Fruit fly (Drosophila melanogaster): ENCODE results near the gene CG34015.
A peak's percentile ranks its signal among the peaks of the same experiment; 100 is the strongest.

Gene CG34015

DNA sequence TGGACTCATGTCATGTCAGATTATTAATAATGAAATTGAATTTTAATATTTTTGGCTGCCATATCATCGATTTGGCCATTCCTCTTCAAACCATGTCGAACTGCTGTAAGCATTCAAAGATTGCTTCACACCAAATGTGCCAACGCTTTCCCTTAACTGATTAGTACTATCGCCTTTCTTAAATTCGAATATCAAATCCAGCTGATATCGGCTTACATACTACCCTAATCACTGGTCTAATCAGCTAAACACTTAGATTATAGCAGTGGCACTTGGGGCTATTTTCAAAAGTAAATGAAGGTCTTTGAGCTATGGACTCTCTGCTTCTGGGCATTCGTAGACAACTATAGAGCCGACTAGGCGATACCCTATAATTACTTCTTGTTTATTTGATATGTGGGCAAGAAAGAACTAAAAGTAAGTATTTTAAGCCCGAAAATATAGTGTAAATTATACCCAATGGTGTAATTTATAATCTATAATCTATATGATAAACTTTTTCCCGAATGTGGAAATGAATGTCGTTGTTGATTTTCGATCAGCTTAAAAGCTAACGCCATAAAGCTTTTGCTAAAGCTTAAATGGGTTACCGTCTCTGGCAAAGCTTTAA lies 44.2 kb downstream of the CG34015 start (continued):
- no peak for TF ChIP-seq cad (GFP tag; optimal IDR thresholded peaks at IDR 0.05)
- TF ChIP-seq CG3407 (GFP tag; optimal IDR thresholded peaks at IDR 0.05): peak; percentile 38
- peak; percentile 63 for TF ChIP-seq CG12104 (GFP tag; optimal IDR thresholded peaks at IDR 0.05)
- peak; percentile 28; the same call in 2 of the 3 replicates for TF ChIP-seq zfh1 (GFP tag; IDR thresholded peaks at IDR 0.05)
- TF ChIP-seq Neu2 (GFP tag; optimal IDR thresholded peaks at IDR 0.05; ENCODE audit: borderline replicate concordance): no peak
- TF ChIP-seq Med (GFP tag): peak; percentile 94
- TF ChIP-seq psq (GFP tag; optimal IDR thresholded peaks at IDR 0.05): no peak
- no peak for TF ChIP-seq Stat92E (GFP tag; optimal IDR thresholded peaks at IDR 0.05)
- TF ChIP-seq sug (tag; optimal IDR thresholded peaks at IDR 0.05): peak; percentile 70
- peak; percentile 37 for TF ChIP-seq tup (GFP tag; optimal IDR thresholded peaks at IDR 0.05)
- TF ChIP-seq CG2678 (tag; optimal IDR thresholded peaks at IDR 0.05): peak; percentile 89
- TF ChIP-seq HLH4C (GFP tag; IDR thresholded peaks at IDR 0.05; ENCODE audit: partially characterized antibody): no peak
- no peak for TF ChIP-seq Doc3 (GFP tag; IDR thresholded peaks at IDR 0.05; ENCODE audit: partially characterized antibody)
- TF ChIP-seq Blimp-1 (GFP tag; optimal IDR thresholded peaks at IDR 0.05): no peak
- TF ChIP-seq chinmo (GFP tag; IDR thresholded peaks at IDR 0.05; ENCODE audit: partially characterized antibody): no peak
- TF ChIP-seq CG4854 (GFP tag; optimal IDR thresholded peaks at IDR 0.05): no peak
- no peak for TF ChIP-seq CG4360 (GFP tag; IDR thresholded peaks at IDR 0.05)
- peak; percentile 46; the same call in 1 of the 2 replicates for TF ChIP-seq MBD-R2 (GFP tag; IDR thresholded peaks at IDR 0.05)
- no peak for TF ChIP-seq TFAM (GFP tag; optimal IDR thresholded peaks at IDR 0.05)
- TF ChIP-seq gro (GFP tag; optimal IDR thresholded peaks at IDR 0.05): no peak
- TF ChIP-seq Trl (optimal IDR thresholded peaks at IDR 0.05): no peak
- TF ChIP-seq Trl (GFP tag; optimal IDR thresholded peaks at IDR 0.05): peak; percentile 51
- TF ChIP-seq CG15479 (GFP tag; optimal IDR thresholded peaks at IDR 0.05): no peak
- peak; percentile 39 for TF ChIP-seq gsb-n (tag; optimal IDR thresholded peaks at IDR 0.05)
- TF ChIP-seq row (GFP tag; IDR thresholded peaks at IDR 0.05): peak; percentile 92
- no peak for TF ChIP-seq CG4617 (GFP tag; optimal IDR thresholded peaks at IDR 0.05; ENCODE audit: borderline replicate concordance)
- peak; percentile 50 for TF ChIP-seq Adf1 (GFP tag; IDR thresholded peaks at IDR 0.05)
- TF ChIP-seq ewg (GFP tag; optimal IDR thresholded peaks at IDR 0.05): peak; percentile 56
- TF ChIP-seq Oli (tag; optimal IDR thresholded peaks at IDR 0.05): peak; percentile 85
- TF ChIP-seq CG18476 (GFP tag; optimal IDR thresholded peaks at IDR 0.05): peak; percentile 68
- peak; percentile 63 for TF ChIP-seq Abd-B (GFP tag; optimal IDR thresholded peaks at IDR 0.05)
- no peak for TF ChIP-seq CG18764 (GFP tag; optimal IDR thresholded peaks at IDR 0.05)
- TF ChIP-seq Lpt (GFP tag; optimal IDR thresholded peaks at IDR 0.05): no peak
- TF ChIP-seq kni (GFP tag; optimal IDR thresholded peaks at IDR 0.05): no peak
- no peak for TF ChIP-seq knrl (GFP tag; IDR thresholded peaks at IDR 0.05; ENCODE audit: partially characterized antibody)
- no peak for TF ChIP-seq MESR4 (GFP tag; optimal IDR thresholded peaks at IDR 0.05)
- peak; percentile 34 for TF ChIP-seq CG2116 (GFP tag; optimal IDR thresholded peaks at IDR 0.05)
- no peak for TF ChIP-seq CG2199 (GFP tag; IDR thresholded peaks at IDR 0.05)
- no peak for TF ChIP-seq CG8478 (optimal IDR thresholded peaks at IDR 0.05)
- no peak for TF ChIP-seq D (optimal IDR thresholded peaks at IDR 0.05)
- peak; percentile 38 for TF ChIP-seq D (GFP tag; optimal IDR thresholded peaks at IDR 0.05)
- peak; percentile 86 for TF ChIP-seq CG17359 (tag; optimal IDR thresholded peaks at IDR 0.05)
- TF ChIP-seq dmrt11E (tag; optimal IDR thresholded peaks at IDR 0.05): no peak
- peak; percentile 78 for TF ChIP-seq seq (GFP tag; IDR thresholded peaks at IDR 0.05)
- peak; percentile 58 for TF ChIP-seq danr (GFP tag; IDR thresholded peaks at IDR 0.05)
- no peak for TF ChIP-seq B-H2 (GFP tag; optimal IDR thresholded peaks at IDR 0.05)
- TF ChIP-seq CG14050 (GFP tag; IDR thresholded peaks at IDR 0.05): peak; percentile 63
- TF ChIP-seq pzg (GFP tag; optimal IDR thresholded peaks at IDR 0.05): no peak
- TF ChIP-seq CG12659 (GFP tag; optimal IDR thresholded peaks at IDR 0.05): peak; percentile 78
- TF ChIP-seq Tbp (GFP tag; optimal IDR thresholded peaks at IDR 0.05): no peak
